Fruit fly (Drosophila melanogaster): ENCODE data around the gene CG10183.

The CG10183 gene

DNA sequence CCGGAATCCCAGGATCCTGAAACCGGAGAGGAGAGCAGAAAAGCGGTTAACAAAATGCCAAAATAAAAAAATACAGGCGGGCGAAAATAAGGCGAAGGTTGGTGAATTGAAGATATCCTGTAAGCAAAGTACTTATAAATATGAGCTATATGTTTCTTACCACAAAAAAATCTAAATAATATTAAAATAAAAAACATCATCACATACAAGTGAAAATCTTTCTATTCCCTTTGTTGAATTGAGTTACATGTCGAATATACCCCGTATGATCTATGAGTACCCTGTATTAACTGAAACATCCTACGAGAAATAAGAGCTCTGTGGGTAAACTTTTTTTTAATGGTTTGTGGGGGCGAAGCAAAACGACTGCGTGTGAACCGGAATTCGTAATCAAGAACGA is 13.3 kb upstream of the CG10183 start (continued):
- TF ChIP-seq ci (GFP tag; IDR thresholded peaks at IDR 0.05), result 0 out of 3 replicates have a peak, but pooled peaks have one; percentile 28
- no peak for TF ChIP-seq dmrt11E (tag; optimal IDR thresholded peaks at IDR 0.05)
- no peak for TF ChIP-seq CG16779 (GFP tag; IDR thresholded peaks at IDR 0.05)
- TF ChIP-seq CG1792 (GFP tag; optimal IDR thresholded peaks at IDR 0.05), result no peak
- no peak for TF ChIP-seq CG8478 (optimal IDR thresholded peaks at IDR 0.05)
- no peak for TF ChIP-seq Hr39 (optimal IDR thresholded peaks at IDR 0.05)
- TF ChIP-seq Elba2 (GFP tag; optimal IDR thresholded peaks at IDR 0.05), result no peak
- TF ChIP-seq Abd-B (GFP tag; optimal IDR thresholded peaks at IDR 0.05), result no peak
- TF ChIP-seq CG17385 (GFP tag; optimal IDR thresholded peaks at IDR 0.05), result peak; percentile 24
- TF ChIP-seq E2f2 (GFP tag; IDR thresholded peaks at IDR 0.05), result no peak
- TF ChIP-seq zf30C (GFP tag; optimal IDR thresholded peaks at IDR 0.05), result no peak
- TF ChIP-seq dmrt99B (tag; optimal IDR thresholded peaks at IDR 0.05), result peak; percentile 56
- TF ChIP-seq HHEX (GFP tag; optimal IDR thresholded peaks at IDR 0.05), result peak; percentile 15
- peak; percentile 13; the same call in 1 of the 2 replicates for TF ChIP-seq CG9215 (GFP tag; IDR thresholded peaks at IDR 0.05)
- no peak for TF ChIP-seq twi (tag; optimal IDR thresholded peaks at IDR 0.05)
- TF ChIP-seq sc (optimal IDR thresholded peaks at IDR 0.05), result no peak
- no peak for TF ChIP-seq sc (GFP tag; optimal IDR thresholded peaks at IDR 0.05)
- TF ChIP-seq ara (GFP tag; IDR thresholded peaks at IDR 0.05), result no peak
- TF ChIP-seq maf-S (GFP tag; optimal IDR thresholded peaks at IDR 0.05), result no peak
- TF ChIP-seq D (optimal IDR thresholded peaks at IDR 0.05), result no peak
- TF ChIP-seq D (GFP tag; optimal IDR thresholded peaks at IDR 0.05), result no peak
- no peak for TF ChIP-seq CG9817 (tag; optimal IDR thresholded peaks at IDR 0.05)
- no peak for TF ChIP-seq nerfin-1 (tag; optimal IDR thresholded peaks at IDR 0.05)
- no peak for TF ChIP-seq CG1832 (GFP tag; optimal IDR thresholded peaks at IDR 0.05)
- TF ChIP-seq da (GFP tag; optimal IDR thresholded peaks at IDR 0.05), result no peak
- no peak for TF ChIP-seq yki (optimal IDR thresholded peaks at IDR 0.05)
- no peak for TF ChIP-seq Oaz (GFP tag; IDR thresholded peaks at IDR 0.05)
- TF ChIP-seq CG2129 (GFP tag; IDR thresholded peaks at IDR 0.05; ENCODE audit: partially characterized antibody), result no peak
- no peak for TF ChIP-seq CG3407 (GFP tag; optimal IDR thresholded peaks at IDR 0.05)
- no peak for TF ChIP-seq lbe (GFP tag; optimal IDR thresholded peaks at IDR 0.05)
- TF ChIP-seq CG42726 (GFP tag; IDR thresholded peaks at IDR 0.05; ENCODE audit: partially characterized antibody), result no peak
- no peak for TF ChIP-seq CG13775 (GFP tag; optimal IDR thresholded peaks at IDR 0.05)
- no peak for TF ChIP-seq dpn (GFP tag; optimal IDR thresholded peaks at IDR 0.05)
- TF ChIP-seq CG15269 (tag; optimal IDR thresholded peaks at IDR 0.05), result peak; percentile 41
- TF ChIP-seq CG18262 (tag; optimal IDR thresholded peaks at IDR 0.05), result no peak
- peak; percentile 20 for TF ChIP-seq CG10209 (GFP tag; optimal IDR thresholded peaks at IDR 0.05)
- TF ChIP-seq CG8944 (GFP tag; optimal IDR thresholded peaks at IDR 0.05), result no peak
- no peak for TF ChIP-seq gt (GFP tag; IDR thresholded peaks at IDR 0.05)
- TF ChIP-seq sob (GFP tag; IDR thresholded peaks at IDR 0.05), result no peak
- no peak for TF ChIP-seq corto (GFP tag; optimal IDR thresholded peaks at IDR 0.05)
- TF ChIP-seq tio (GFP tag; optimal IDR thresholded peaks at IDR 0.05), result no peak
- TF ChIP-seq CG4328 (GFP tag; optimal IDR thresholded peaks at IDR 0.05), result no peak
- no peak for TF ChIP-seq scrt (GFP tag; optimal IDR thresholded peaks at IDR 0.05)
- no peak for TF ChIP-seq CG31388 (GFP tag; optimal IDR thresholded peaks at IDR 0.05)
- TF ChIP-seq row (GFP tag; IDR thresholded peaks at IDR 0.05), result peak; percentile 63; the same call in 2 of the 3 replicates
- TF ChIP-seq Fer3 (tag; optimal IDR thresholded peaks at IDR 0.05), result peak; percentile 32
- no peak for TF ChIP-seq shn (GFP tag; optimal IDR thresholded peaks at IDR 0.05)
- TF ChIP-seq tup (GFP tag; optimal IDR thresholded peaks at IDR 0.05), result no peak
- no peak for TF ChIP-seq H15 (GFP tag; IDR thresholded peaks at IDR 0.05)
- no peak for TF ChIP-seq MTF-1 (GFP tag; optimal IDR thresholded peaks at IDR 0.05; ENCODE audit: borderline replicate concordance)
- no peak for TF ChIP-seq CG7372 (GFP tag; IDR thresholded peaks at IDR 0.05)
- TF ChIP-seq CG7987 (GFP tag; optimal IDR thresholded peaks at IDR 0.05), result no peak
- no peak for TF ChIP-seq insv (GFP tag; optimal IDR thresholded peaks at IDR 0.05)

Data from whole organism, embryonic.